Fruit fly (Drosophila melanogaster) whole organism, prepupa: ENCODE data around the gene CG6765.

Experiments used
- Blimp-1 ChIP-seq: fragments of 200-800 bp; sonication (Bioruptor generic); optimal IDR thresholded peaks from 3 replicates; lab custom pipeline; 2017; ENCODE audit warnings: missing biosample characterization, missing genetic modification characterization, mild to moderate bottlenecking, moderate library complexity, missing genetic modification reagents
- CG8632 ChIP-seq: fragments of 200-800 bp; sonication (Bioruptor generic); optimal IDR thresholded peaks from 3 replicates; lab custom pipeline; 2016; ENCODE audit warnings: missing biosample characterization, missing genetic modification characterization
- acj6 ChIP-seq: fragments of 200-800 bp; sonication (Bioruptor generic); optimal IDR thresholded peaks from 3 replicates; lab custom pipeline; 2016; ENCODE audit warnings: missing biosample characterization, missing genetic modification characterization

DNA sequence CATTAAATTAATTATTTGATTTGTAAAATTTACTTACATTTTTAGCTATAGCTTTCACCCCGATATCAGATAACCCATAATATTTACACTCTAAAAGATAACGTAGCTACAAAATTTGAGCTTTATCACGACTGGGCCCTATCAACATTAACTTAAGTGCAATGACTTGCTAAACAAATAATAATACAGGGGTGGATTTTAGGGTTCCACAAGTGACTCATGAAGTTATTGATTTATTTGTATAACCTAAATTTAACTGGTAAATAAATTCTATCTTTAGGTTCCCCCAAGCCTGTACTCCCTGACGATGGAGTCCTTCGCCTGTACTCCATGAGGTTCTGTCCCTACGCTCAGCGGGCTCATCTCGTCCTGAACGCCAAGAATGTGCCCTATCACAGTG lies 6.7 kb downstream of the CG6765 start:
- no peak for TF ChIP-seq CG8632 (GFP tag; lab: Kevin White, UChicago)
- no peak for TF ChIP-seq Blimp-1 (GFP tag; lab: Kevin White, UChicago)
- TF ChIP-seq acj6 (GFP tag; lab: Kevin White, UChicago): no peak
